Worm (Caenorhabditis elegans) whole organism, early embryonic: ENCODE measurements around the gene piit-1.

Experiments
- B0310.2 ChIP-seq: sonication (generic microtip); optimal IDR thresholded peaks from 2 replicates; lab custom pipeline; 2016; ENCODE audit warnings: mild to moderate bottlenecking, missing genetic modification characterization, missing compliant biosample characterization
- F13C5.2 ChIP-seq: sonication (generic microtip); optimal IDR thresholded peaks from 2 replicates; lab custom pipeline; 2017; ENCODE audit warnings: mild to moderate bottlenecking, missing genetic modification characterization, inconsistent platforms, missing compliant biosample characterization
- aly-1 ChIP-seq: sonication (generic microtip); optimal IDR thresholded peaks from 2 replicates; lab custom pipeline; 2016; ENCODE audit warnings: missing genetic modification characterization, missing compliant biosample characterization
- ama-1 ChIP-seq: fragments of 150-350 bp; optimal IDR thresholded peaks from 2 replicates; lab custom pipeline; 2014
- ceh-13 ChIP-seq: fragments of 200-800 bp; sonication (Bioruptor generic); optimal IDR thresholded peaks from 2 replicates; lab custom pipeline; 2018; ENCODE audit warnings: mild to moderate bottlenecking, missing genetic modification characterization, missing compliant biosample characterization
- ceh-36 ChIP-seq: sonication (generic microtip); optimal IDR thresholded peaks from 2 replicates; lab custom pipeline; 2016; ENCODE audit warnings: missing genetic modification characterization, inconsistent platforms, missing compliant biosample characterization
- ets-7 ChIP-seq: sonication (generic microtip); optimal IDR thresholded peaks from 2 replicates; lab custom pipeline; 2016; ENCODE audit warnings: missing genotype, missing genetic modification characterization, missing compliant biosample characterization
- flt-1 ChIP-seq: fragments of 200-800 bp; sonication (Bioruptor generic); IDR thresholded peaks from 2 replicates; pipeline ENCODE4 v1.3.6; 2022; ENCODE audit warnings: missing genetic modification characterization, missing compliant biosample characterization
- hmbx-1 ChIP-seq: sonication (generic microtip); optimal IDR thresholded peaks from 2 replicates; lab custom pipeline; 2016; ENCODE audit warnings: mild to moderate bottlenecking, missing genetic modification characterization, missing compliant biosample characterization
- hmg-4 ChIP-seq: fragments of 200-800 bp; sonication (Bioruptor generic); optimal IDR thresholded peaks from 2 replicates; lab custom pipeline; 2018; ENCODE audit warnings: mild to moderate bottlenecking, missing genetic modification characterization, missing compliant biosample characterization
- hnd-1 ChIP-seq: sonication (generic microtip); optimal IDR thresholded peaks from 2 replicates; lab custom pipeline; 2016; ENCODE audit warnings: missing genetic modification characterization, missing compliant biosample characterization
- pes-1 ChIP-seq: fragments of 200-800 bp; sonication (Bioruptor generic); IDR thresholded peaks from 2 replicates; pipeline ENCODE4 v1.3.6; 2022; ENCODE audit warnings: missing genetic modification reagents, missing genetic modification characterization, missing compliant biosample characterization
- scrt-1 ChIP-seq: fragments of 200-800 bp; sonication (Bioruptor generic); IDR thresholded peaks from 2 replicates; pipeline ENCODE4 v1.3.6; 2022; ENCODE audit warnings: missing genetic modification characterization, missing compliant biosample characterization
- sea-1 ChIP-seq: fragments of 200-800 bp; sonication (Bioruptor generic); conservative IDR thresholded peaks from 2 replicates; pipeline ENCODE4 v1.3.6; 2022; ENCODE audit warnings: missing genetic modification characterization, missing compliant biosample characterization
- tbx-11 ChIP-seq: fragments of 200-800 bp; sonication (Bioruptor generic); IDR thresholded peaks from 2 replicates; pipeline ENCODE4 v1.3.6; 2022; ENCODE audit warnings: missing genetic modification characterization, missing compliant biosample characterization
- tbx-37 ChIP-seq: fragments of 200-800 bp; sonication (Bioruptor generic); conservative IDR thresholded peaks from 2 replicates; pipeline ENCODE4 v1.3.6; 2022; ENCODE audit warnings: missing genetic modification reagents, missing genetic modification characterization, missing compliant biosample characterization
- tra-4 ChIP-seq: sonication (generic microtip); optimal IDR thresholded peaks from 2 replicates; lab custom pipeline; 2017; ENCODE audit warnings: missing genetic modification characterization, missing compliant biosample characterization

Gene piit-1

ce11 chrV:11644166-11644565, 34.2 kb upstream of the piit-1 start, which contains the start of gene bir-1:
Gene bir-1 (plus strand): TSS chrV:11644477.
- no peak for TF ChIP-seq sea-1
- no peak for TF ChIP-seq flt-1 (GFP tag; lab: Robert Waterston, UW)
- TF ChIP-seq tra-4, result no peak
- peak; percentile 77 for TF ChIP-seq tbx-37 (GFP tag; lab: Robert Waterston, UW)
- TF ChIP-seq hmg-4, result no peak
- TF ChIP-seq ceh-36 (tag; lab: Kevin White, UChicago), result no peak
- 0 out of 2 replicates have a peak, but pooled peaks have one; percentile 48 for TF ChIP-seq pes-1 (GFP tag; lab: Robert Waterston, UW)
- no peak for TF ChIP-seq F13C5.2 (tag; lab: Kevin White, UChicago)
- TF ChIP-seq ets-7 (tag; lab: Kevin White, UChicago), result no peak
- no peak for TF ChIP-seq ama-1 (lab: Kevin White, UChicago)
- TF ChIP-seq B0310.2 (tag; lab: Kevin White, UChicago), result no peak
- TF ChIP-seq scrt-1, result no peak

- TF ChIP-seq tbx-11 (GFP tag; lab: Robert Waterston, UW) (no peak), B0310.2 (tag; lab: Kevin White, UChicago) (no peak), scrt-1 (no peak), pes-1 (GFP tag; lab: Robert Waterston, UW) (no peak), tra-4 (no peak), hmbx-1 (no peak), ama-1 (lab: Kevin White, UChicago) (no peak), hnd-1 (no peak), F13C5.2 (tag; lab: Kevin White, UChicago) (no peak), ceh-13 (no peak), hmg-4 (no peak), tbx-37 (GFP tag; lab: Robert Waterston, UW) (no peak), ceh-36 (tag; lab: Kevin White, UChicago) (no peak), sea-1 (no peak), aly-1 (tag; lab: Kevin White, UChicago) (no peak), ets-7 (tag; lab: Kevin White, UChicago) (no peak), flt-1 (GFP tag; lab: Robert Waterston, UW) (no peak)
Observed at ce11 chrV:11641298-11641787, 31.4 kb upstream of the piit-1 start.

- TF ChIP-seq ceh-36 (tag; lab: Kevin White, UChicago) (peak; percentile 15), tra-4 (no peak)
Observed at ce11 chrV:11638634-11639117, 28.7 kb upstream of the piit-1 start.

ce11 chrV:11637191-11637590, 27.2 kb upstream of the piit-1 start, which contains the start of gene sipa-1:
Gene sipa-1 (minus strand): TSS chrV:11637291.
- no peak for TF ChIP-seq tra-4
- no peak for TF ChIP-seq F13C5.2 (tag; lab: Kevin White, UChicago)
- TF ChIP-seq tbx-37 (GFP tag; lab: Robert Waterston, UW), result no peak
- no peak for TF ChIP-seq ceh-36 (tag; lab: Kevin White, UChicago)
- no peak for TF ChIP-seq pes-1 (GFP tag; lab: Robert Waterston, UW)
- TF ChIP-seq B0310.2 (tag; lab: Kevin White, UChicago), result no peak
- no peak for TF ChIP-seq aly-1 (tag; lab: Kevin White, UChicago)

ce11 chrV:11635587-11635986, 25.6 kb upstream of the piit-1 start:
- TF ChIP-seq F13C5.2 (tag; lab: Kevin White, UChicago) (no peak), tbx-11 (GFP tag; lab: Robert Waterston, UW) (no peak), pes-1 (GFP tag; lab: Robert Waterston, UW) (no peak), hnd-1 (no peak), ceh-36 (tag; lab: Kevin White, UChicago) (no peak), B0310.2 (tag; lab: Kevin White, UChicago) (no peak)

- TF ChIP-seq ets-7 (tag; lab: Kevin White, UChicago) (no peak), flt-1 (GFP tag; lab: Robert Waterston, UW) (no peak), tbx-37 (GFP tag; lab: Robert Waterston, UW) (no peak), tbx-11 (GFP tag; lab: Robert Waterston, UW) (no peak), B0310.2 (tag; lab: Kevin White, UChicago) (no peak), F13C5.2 (tag; lab: Kevin White, UChicago) (no peak), sea-1 (no peak), hmg-4 (no peak), scrt-1 (no peak), aly-1 (tag; lab: Kevin White, UChicago) (no peak), ama-1 (lab: Kevin White, UChicago) (no peak)
Observed at ce11 chrV:11631128-11631527, 21.2 kb upstream of the piit-1 start.

ce11 chrV:11629222-11630026, 19.5 kb upstream of the piit-1 start, which contains the start of gene F35B12.10:
Gene F35B12.10 (minus strand): TSS chrV:11629272.
- no peak for TF ChIP-seq sea-1
- TF ChIP-seq hnd-1, result no peak
- no peak for TF ChIP-seq hmg-4
- TF ChIP-seq aly-1 (tag; lab: Kevin White, UChicago), result no peak
- no peak for TF ChIP-seq tra-4
- TF ChIP-seq hmbx-1, result no peak
- no peak for TF ChIP-seq ama-1 (lab: Kevin White, UChicago)
- no peak for TF ChIP-seq scrt-1
- TF ChIP-seq tbx-37 (GFP tag; lab: Robert Waterston, UW), result no peak
- no peak for TF ChIP-seq F13C5.2 (tag; lab: Kevin White, UChicago)
- TF ChIP-seq ets-7 (tag; lab: Kevin White, UChicago), result no peak
- no peak for TF ChIP-seq ceh-36 (tag; lab: Kevin White, UChicago)
- TF ChIP-seq ceh-13, result no peak
- no peak for TF ChIP-seq pes-1 (GFP tag; lab: Robert Waterston, UW)
- no peak for TF ChIP-seq B0310.2 (tag; lab: Kevin White, UChicago)
- no peak for TF ChIP-seq tbx-11 (GFP tag; lab: Robert Waterston, UW)
- TF ChIP-seq flt-1 (GFP tag; lab: Robert Waterston, UW), result no peak
